Worm (Caenorhabditis elegans) whole organism, L4 larva: Measurements from ENCODE around the gene nst-1.

Experiments used
- ama-1 ChIP-seq: fragments of 150-350 bp; optimal IDR thresholded peaks from 2 replicates; lab custom pipeline; 2014; ENCODE audit warnings: inconsistent platforms, mixed read lengths
- spr-1 ChIP-seq: sonication (generic microtip); optimal IDR thresholded peaks from 2 replicates; lab custom pipeline; 2016; ENCODE audit warnings: mild to moderate bottlenecking, missing genetic modification characterization, missing compliant biosample characterization

DNA sequence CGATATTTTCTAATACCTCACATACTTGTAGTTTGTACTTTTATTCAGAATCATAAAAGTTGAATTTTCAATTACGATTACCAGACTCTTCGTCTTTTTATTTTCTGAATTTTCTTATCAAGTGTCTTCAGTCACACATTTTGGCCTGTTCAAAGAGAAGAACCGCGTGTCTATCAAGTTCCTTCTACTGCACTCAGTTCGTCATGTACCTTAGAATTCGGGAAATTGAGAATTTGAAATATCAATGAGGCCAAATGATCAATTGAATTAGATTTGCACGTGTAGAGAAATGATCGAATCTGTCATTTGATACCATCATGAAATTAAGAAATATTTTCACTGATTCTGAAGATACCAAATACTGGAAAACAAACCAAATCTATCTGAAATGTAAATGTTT is 19.4 kb downstream of the nst-1 start:
- TF ChIP-seq spr-1 (tag; lab: Kevin White, UChicago) (no peak), ama-1 (no peak)
